Fruit fly (Drosophila melanogaster) whole organism, embryonic: Measurements from ENCODE around the gene CG15923.

Experiments
- Abd-B ChIP-seq: fragments of 200-800 bp; sonication (Bioruptor generic); optimal IDR thresholded peaks from 2 replicates; lab custom pipeline; 2018; ENCODE audit warnings: missing biosample characterization, mild to moderate bottlenecking, missing genetic modification characterization, moderate library complexity
- Asciz ChIP-seq: fragments of 200-800 bp; sonication (Bioruptor generic); optimal IDR thresholded peaks from 2 replicates; lab custom pipeline; 2017; ENCODE audit warnings: missing biosample characterization, mild to moderate bottlenecking, missing genetic modification characterization, missing genetic modification reagents
- Bteb2 ChIP-seq: fragments of 200-800 bp; sonication (Bioruptor generic); optimal IDR thresholded peaks from 2 replicates; lab custom pipeline; 2016; ENCODE audit warnings: missing biosample characterization, missing genetic modification characterization
- CG10654 ChIP-seq: fragments of 200-800 bp; sonication (Bioruptor generic); optimal IDR thresholded peaks from 2 replicates; lab custom pipeline; 2016; ENCODE audit warnings: missing biosample characterization, missing genetic modification characterization
- CG14050 ChIP-seq: fragments of 200-800 bp; sonication (Bioruptor generic); IDR thresholded peaks from 3 replicates; pipeline ENCODE4 v1.3.6; 2022; ENCODE audit warnings: missing biosample characterization, missing genetic modification characterization
- CG15601 ChIP-seq: fragments of 200-800 bp; sonication (Bioruptor generic); optimal IDR thresholded peaks from 3 replicates; lab custom pipeline; 2019; ENCODE audit warnings: missing biosample characterization, mild to moderate bottlenecking, missing genetic modification characterization, moderate library complexity
- CG16779 ChIP-seq: fragments of 200-800 bp; sonication (Bioruptor generic); IDR thresholded peaks from 2 replicates; pipeline ENCODE4 v1.3.6; 2022; ENCODE audit warnings: missing biosample characterization, missing genetic modification characterization
- CG17829 ChIP-seq: fragments of 200-800 bp; optimal IDR thresholded peaks from 2 replicates; lab custom pipeline; 2019; ENCODE audit warnings: missing biosample characterization, mild to moderate bottlenecking, missing genetic modification characterization, moderate library complexity
- CG18262 ChIP-seq: fragments of 200-800 bp; optimal IDR thresholded peaks from 3 replicates; lab custom pipeline; 2019; ENCODE audit warnings: missing biosample characterization, mild to moderate bottlenecking, missing genetic modification characterization, moderate library complexity
- CG18764 ChIP-seq: fragments of 200-800 bp; sonication (Bioruptor generic); optimal IDR thresholded peaks from 3 replicates; lab custom pipeline; 2016; ENCODE audit warnings: missing biosample characterization, missing genetic modification characterization
- CG3163 ChIP-seq: fragments of 200-800 bp; sonication (Bioruptor generic); optimal IDR thresholded peaks from 3 replicates; lab custom pipeline; 2016; ENCODE audit warnings: missing biosample characterization, missing genetic modification characterization
- CG34224 ChIP-seq: fragments of 200-800 bp; sonication (Bioruptor generic); IDR thresholded peaks from 3 replicates; pipeline ENCODE4 v1.3.6; 2022; ENCODE audit warnings: missing biosample characterization, missing genetic modification characterization; ENCODE audit not compliant: partially characterized antibody
- CG7839 ChIP-seq: fragments of 200-800 bp; sonication (Bioruptor generic); optimal IDR thresholded peaks from 3 replicates; lab custom pipeline; 2018; ENCODE audit warnings: missing biosample characterization, mild to moderate bottlenecking, missing genetic modification characterization, moderate library complexity
- CG9215 ChIP-seq: fragments of 200-800 bp; sonication (Bioruptor generic); IDR thresholded peaks from 2 replicates; pipeline ENCODE4 v1.3.6; 2022; ENCODE audit warnings: missing biosample characterization, missing genetic modification characterization
- CkIIα-i1 ChIP-seq: fragments of 200-800 bp; sonication (Bioruptor generic); IDR thresholded peaks from 2 replicates; pipeline ENCODE4 v1.3.6; 2022; ENCODE audit warnings: missing biosample characterization, missing genetic modification characterization
- D19A ChIP-seq: fragments of 200-800 bp; optimal IDR thresholded peaks from 3 replicates; lab custom pipeline; 2019; ENCODE audit warnings: missing biosample characterization, mild to moderate bottlenecking, missing genetic modification characterization, moderate library complexity
- Dfd ChIP-seq, 2 experiments: fragments of >200 bp; optimal IDR thresholded peaks; 2 replicates each; lab custom pipeline; 2017; ENCODE audit warnings: missing biosample characterization in 2 of 2, missing genetic modification characterization in 2 of 2
- Doc3 ChIP-seq: fragments of 200-800 bp; sonication (Bioruptor generic); IDR thresholded peaks from 3 replicates; pipeline ENCODE4 v1.3.6; 2022; ENCODE audit warnings: missing biosample characterization, missing genetic modification characterization; ENCODE audit not compliant: partially characterized antibody
- Dp ChIP-seq: fragments of 200-800 bp; sonication (Bioruptor generic); optimal IDR thresholded peaks from 2 replicates; lab custom pipeline; 2018; ENCODE audit warnings: missing biosample characterization, mild to moderate bottlenecking, missing genetic modification characterization, moderate library complexity
- Fer1 ChIP-seq: fragments of 200-800 bp; sonication (Bioruptor generic); optimal IDR thresholded peaks from 2 replicates; lab custom pipeline; 2017; ENCODE audit warnings: missing biosample characterization, mild to moderate bottlenecking, missing genetic modification characterization
- HLH3B ChIP-seq: fragments of 200-800 bp; sonication (Bioruptor generic); IDR thresholded peaks from 2 replicates; pipeline ENCODE4 v1.3.6; 2022; ENCODE audit warnings: missing biosample characterization, missing genetic modification characterization
- Hmr ChIP-seq: fragments of 200-800 bp; sonication (Bioruptor generic); optimal IDR thresholded peaks from 3 replicates; lab custom pipeline; 2017; ENCODE audit warnings: mild to moderate bottlenecking, missing biosample characterization, missing genetic modification reagents, missing genetic modification characterization
- Hr39 ChIP-seq: fragments of >200 bp; optimal IDR thresholded peaks from 2 replicates; lab custom pipeline; 2017
- Kr ChIP-seq: fragments of 200-800 bp; sonication (Bioruptor generic); optimal IDR thresholded peaks from 2 replicates; lab custom pipeline; 2017; ENCODE audit warnings: missing biosample characterization, mild to moderate bottlenecking, missing genetic modification characterization
- MESR4 ChIP-seq: fragments of 200-800 bp; sonication (Bioruptor generic); optimal IDR thresholded peaks from 2 replicates; lab custom pipeline; 2018; ENCODE audit warnings: missing biosample characterization, mild to moderate bottlenecking, missing genetic modification characterization, moderate library complexity
- MTF-1 ChIP-seq: fragments of 200-800 bp; sonication (Bioruptor generic); optimal IDR thresholded peaks from 2 replicates; lab custom pipeline; 2018; ENCODE audit warnings: missing biosample characterization, mild to moderate bottlenecking, missing genetic modification characterization, borderline replicate concordance
- NC2β ChIP-seq: fragments of 200-800 bp; sonication (Bioruptor generic); optimal IDR thresholded peaks from 2 replicates; lab custom pipeline; 2016; ENCODE audit warnings: missing biosample characterization, missing genetic modification characterization
- Side ChIP-seq: fragments of 200-800 bp; sonication (Bioruptor generic); optimal IDR thresholded peaks from 2 replicates; lab custom pipeline; 2016; ENCODE audit warnings: missing biosample characterization, missing genetic modification characterization
- Stat92E ChIP-seq, 3 experiments: fragments of >200 bp in 2 of 3; fragments of 200-800 bp in 1 of 3; sonication (Bioruptor generic) in 1 of 3; optimal IDR thresholded peaks; 2 replicates each; lab custom pipeline; 2017 to 2019; ENCODE audit warnings: missing biosample characterization in 3 of 3, missing genetic modification characterization in 3 of 3, mild to moderate bottlenecking in 1 of 3, moderate library complexity in 1 of 3
- TFAM ChIP-seq: fragments of 200-800 bp; sonication (Bioruptor generic); optimal IDR thresholded peaks from 2 replicates; lab custom pipeline; 2017; ENCODE audit warnings: missing biosample characterization, missing genetic modification characterization, inconsistent platforms
- Xbp1 ChIP-seq: fragments of 200-800 bp; sonication (Bioruptor generic); optimal IDR thresholded peaks from 3 replicates; lab custom pipeline; 2016; ENCODE audit warnings: missing biosample characterization, mild to moderate bottlenecking, missing genetic modification characterization
- croc ChIP-seq: fragments of 200-800 bp; sonication (Bioruptor generic); conservative IDR thresholded peaks from 3 replicates; pipeline ENCODE4 v1.3.6; 2022; ENCODE audit warnings: missing biosample characterization, missing genetic modification characterization
- fd3F ChIP-seq: fragments of 200-800 bp; sonication (Bioruptor generic); optimal IDR thresholded peaks from 2 replicates; lab custom pipeline; 2018; ENCODE audit warnings: missing biosample characterization, mild to moderate bottlenecking, missing genetic modification characterization, moderate library complexity
- gem ChIP-seq: fragments of 200-800 bp; sonication (Bioruptor generic); optimal IDR thresholded peaks from 2 replicates; lab custom pipeline; 2019; ENCODE audit warnings: missing biosample characterization, mild to moderate bottlenecking, missing genetic modification characterization, moderate library complexity
- gsb ChIP-seq: fragments of 200-800 bp; sonication (Bioruptor generic); IDR thresholded peaks from 2 replicates; pipeline ENCODE4 v1.3.6; 2022; ENCODE audit warnings: missing biosample characterization, missing genetic modification characterization
- ind ChIP-seq: fragments of 200-800 bp; sonication (Bioruptor generic); optimal IDR thresholded peaks from 3 replicates; lab custom pipeline; 2016; ENCODE audit warnings: missing biosample characterization, missing genetic modification characterization
- lmd ChIP-seq: fragments of 200-800 bp; sonication (Bioruptor generic); IDR thresholded peaks from 2 replicates; pipeline ENCODE4 v1.3.6; 2022; ENCODE audit warnings: missing biosample characterization, missing genetic modification characterization
- oc ChIP-seq: fragments of 200-800 bp; sonication (Bioruptor generic); optimal IDR thresholded peaks from 2 replicates; lab custom pipeline; 2018; ENCODE audit warnings: missing biosample characterization, mild to moderate bottlenecking, missing genetic modification characterization, moderate library complexity
- pho ChIP-seq: fragments of 200-800 bp; sonication (Bioruptor generic); optimal IDR thresholded peaks from 2 replicates; lab custom pipeline; 2016; ENCODE audit warnings: missing biosample characterization, missing genetic modification characterization
- rib ChIP-seq: fragments of 200-800 bp; sonication (Bioruptor generic); IDR thresholded peaks from 2 replicates; pipeline ENCODE4 v1.3.6; 2022; ENCODE audit warnings: missing biosample characterization, missing genetic modification characterization
- ro ChIP-seq: fragments of 200-800 bp; sonication (Bioruptor generic); IDR thresholded peaks from 2 replicates; pipeline ENCODE4 v1.3.6; 2022; ENCODE audit warnings: missing biosample characterization, missing genetic modification characterization
- run ChIP-seq: fragments of 200-800 bp; sonication (Bioruptor generic); optimal IDR thresholded peaks from 3 replicates; lab custom pipeline; 2018; ENCODE audit warnings: missing biosample characterization, mild to moderate bottlenecking, missing genetic modification characterization
- sens-2 ChIP-seq: fragments of 200-800 bp; sonication (Bioruptor generic); IDR thresholded peaks from 2 replicates; pipeline ENCODE4 v1.3.6; 2022; ENCODE audit warnings: missing biosample characterization, missing genetic modification characterization
- sisA ChIP-seq: fragments of 200-800 bp; sonication (Bioruptor generic); IDR thresholded peaks from 2 replicates; pipeline ENCODE4 v1.3.6; 2022; ENCODE audit warnings: missing biosample characterization, missing genetic modification characterization
- ssp ChIP-seq: fragments of 200-800 bp; sonication (Bioruptor generic); IDR thresholded peaks from 2 replicates; pipeline ENCODE4 v1.3.6; 2022; ENCODE audit warnings: missing biosample characterization, missing genetic modification characterization
- wdn ChIP-seq: fragments of 200-800 bp; sonication (Bioruptor generic); IDR thresholded peaks from 2 replicates; pipeline ENCODE4 v1.3.6; 2022; ENCODE audit warnings: missing biosample characterization, missing genetic modification characterization
- z ChIP-seq: fragments of 200-800 bp; sonication (Bioruptor generic); IDR thresholded peaks from 3 replicates; pipeline ENCODE4 v1.3.6; 2022; ENCODE audit warnings: missing biosample characterization, missing genetic modification characterization
- zen ChIP-seq: fragments of 200-800 bp; sonication (Bioruptor generic); optimal IDR thresholded peaks from 3 replicates; lab custom pipeline; 2018; ENCODE audit warnings: missing biosample characterization, mild to moderate bottlenecking, missing genetic modification characterization, moderate library complexity

The CG15923 gene

DNA sequence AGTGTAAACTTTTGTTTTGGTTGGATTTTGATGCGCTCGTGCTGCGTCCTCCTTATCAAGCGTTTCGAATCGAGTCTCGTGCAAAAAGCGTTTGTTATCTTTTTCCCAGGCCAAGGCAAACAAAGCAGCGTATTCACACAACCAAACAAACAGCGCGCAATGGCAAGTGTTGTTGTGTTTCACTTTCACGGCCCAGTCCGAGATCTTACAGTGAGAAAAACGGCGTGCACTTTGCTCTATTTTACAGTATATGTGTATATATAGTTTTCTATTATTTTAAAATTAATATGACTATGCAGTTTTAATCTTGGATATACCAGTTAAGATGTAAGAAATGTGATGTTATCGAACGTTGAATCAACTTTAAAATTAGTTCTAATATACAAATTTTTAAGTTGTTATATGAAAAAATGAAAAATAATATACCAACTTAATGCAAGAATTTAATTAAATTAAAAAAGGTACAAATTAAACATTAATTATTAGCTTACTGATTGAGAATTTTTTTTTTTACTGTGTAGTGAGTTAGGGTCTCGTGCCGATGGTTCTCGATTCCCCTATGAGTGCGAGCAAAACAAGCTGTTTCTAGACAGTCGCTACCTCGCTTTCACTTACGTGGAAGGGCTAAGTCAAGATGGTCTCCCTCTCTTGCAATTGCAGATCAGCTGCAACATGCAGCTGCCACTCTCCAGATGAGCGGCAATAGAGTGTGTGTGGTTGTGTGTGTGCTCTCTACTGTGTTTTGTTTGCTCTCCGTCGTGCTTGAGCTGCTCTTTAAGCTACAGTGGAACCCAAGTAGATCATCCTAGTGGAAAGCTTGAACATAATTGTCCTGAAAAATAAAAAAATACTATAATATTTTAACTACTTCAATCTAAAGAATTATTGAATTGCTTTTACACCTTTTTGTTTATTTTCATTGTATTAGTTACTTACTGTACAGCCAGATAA lies 22.2 kb downstream of the CG15923 start (continued):
- TF ChIP-seq sisA (GFP tag; lab: Robert Waterston, UW) (peak; percentile 75), fd3F (GFP tag; lab: Kevin White, UChicago) (peak; percentile 72), Bteb2 (GFP tag; lab: Kevin White, UChicago) (no peak), Hmr (GFP tag; lab: Kevin White, UChicago) (peak; percentile 84), CG18764 (GFP tag; lab: Kevin White, UChicago) (peak; percentile 79), MTF-1 (peak; percentile 45), TFAM (GFP tag; lab: Kevin White, UChicago) (peak; percentile 31), NC2β (GFP tag; lab: Kevin White, UChicago) (no peak), CG18262 (tag; lab: Kevin White, UChicago) (peak; percentile 98), rib (GFP tag; lab: Robert Waterston, UW) (peak; percentile 38; the same call in 1 of the 2 replicates), Xbp1 (GFP tag; lab: Kevin White, UChicago) (peak; percentile 80), CG3163 (GFP tag; lab: Kevin White, UChicago) (no peak), ro (GFP tag; lab: Robert Waterston, UW) (peak; percentile 42; the same call in 1 of the 2 replicates), MESR4 (no peak), Side (GFP tag; lab: Kevin White, UChicago) (peak; percentile 27), gem (tag; lab: Kevin White, UChicago) (peak; percentile 98), Hr39 (lab: Kevin White, UChicago) (no peak), gsb (GFP tag; lab: Robert Waterston, UW) (peak; percentile 22), ind (GFP tag; lab: Kevin White, UChicago) (peak; percentile 76), D19A (peak; percentile 93), CG17829 (peak; percentile 97), lmd (GFP tag; lab: Robert Waterston, UW) (peak; percentile 89), z (GFP tag; lab: Robert Waterston, UW) (no peak), CG9215 (GFP tag; lab: Robert Waterston, UW) (peak; percentile 66), Stat92E (GFP tag; optimal IDR thresholded peaks at IDR 0.05; lab: Kevin White, UChicago) (peak in 1 of 3 experiments; percentile 88), oc (tag; lab: Kevin White, UChicago) (peak; percentile 84), zen (tag; lab: Kevin White, UChicago) (peak; percentile 94), ssp (GFP tag; lab: Robert Waterston, UW) (peak; percentile 81), croc (GFP tag; lab: Robert Waterston, UW) (peak; percentile 92), Dp (GFP tag; lab: Kevin White, UChicago) (no peak), HLH3B (GFP tag; lab: Robert Waterston, UW) (peak; percentile 79), CG7839 (tag; lab: Kevin White, UChicago) (peak; percentile 96), Kr (GFP tag; lab: Kevin White, UChicago) (peak; percentile 93), CG10654 (GFP tag; lab: Kevin White, UChicago) (peak; percentile 81), CkIIα-i1 (GFP tag; lab: Robert Waterston, UW) (no peak), Asciz (GFP tag; lab: Kevin White, UChicago) (peak; percentile 88), Doc3 (GFP tag; lab: Robert Waterston, UW) (no peak), CG15601 (peak; percentile 93), Dfd (GFP tag; optimal IDR thresholded peaks at IDR 0.05; lab: Kevin White, UChicago) (no peak), wdn (GFP tag; lab: Robert Waterston, UW) (peak; percentile 46; the same call in 1 of the 2 replicates), sens-2 (GFP tag; lab: Robert Waterston, UW) (0 out of 2 replicates have a peak, but pooled peaks have one; percentile 5), CG16779 (GFP tag; lab: Robert Waterston, UW) (no peak), CG14050 (GFP tag; lab: Robert Waterston, UW) (peak; percentile 55), pho (no peak), Abd-B (GFP tag; lab: Kevin White, UChicago) (peak; percentile 92), run (tag; lab: Kevin White, UChicago) (peak; percentile 87), Fer1 (GFP tag; lab: Kevin White, UChicago) (peak; percentile 85), CG34224 (GFP tag; lab: Robert Waterston, UW) (no peak)
